Worm (Caenorhabditis elegans) whole organism, L1 larva: ENCODE results near the gene K01B6.3.
A peak's percentile ranks its signal among the peaks of the same experiment; 100 is the strongest.

Experiments
- C16A3.4 ChIP-seq: fragments of 150-350 bp; optimal IDR thresholded peaks from 2 replicates; lab custom pipeline; 2014; ENCODE audit warnings: missing biosample characterization, missing genetic modification characterization
- F16B12.6 ChIP-seq: fragments of 150-350 bp; optimal IDR thresholded peaks from 2 replicates; lab custom pipeline; 2014; ENCODE audit warnings: missing biosample characterization, missing genetic modification characterization
- blmp-1 ChIP-seq: fragments of 150-350 bp; optimal IDR thresholded peaks from 2 replicates; lab custom pipeline; 2014; ENCODE audit warnings: missing biosample characterization, missing genetic modification characterization
- ceh-63 ChIP-seq: fragments of 200-800 bp; sonication (Bioruptor generic); optimal IDR thresholded peaks from 2 replicates; lab custom pipeline; 2018; ENCODE audit warnings: mild to moderate bottlenecking, missing genetic modification characterization, missing compliant biosample characterization
- ceh-82 ChIP-seq, 3 experiments: fragments of 150-350 bp in 1 of 3; sonication (generic microtip) in 2 of 3; optimal IDR thresholded peaks; 2 replicates each; lab custom pipeline; 2014 to 2017; ENCODE audit warnings: missing biosample characterization in 3 of 3, missing genetic modification characterization in 3 of 3
- dpl-1 ChIP-seq, 3 experiments: fragments of 150-350 bp in 2 of 3; sonication (generic microtip) in 1 of 3; optimal IDR thresholded peaks; 2 replicates each; lab custom pipeline; 2014 to 2017; ENCODE audit warnings: missing biosample characterization in 3 of 3, missing genetic modification characterization in 3 of 3, missing genetic modification reagents in 3 of 3
- dsc-1 ChIP-seq: sonication (generic microtip); optimal IDR thresholded peaks from 2 replicates; lab custom pipeline; 2016; ENCODE audit warnings: mild to moderate bottlenecking, missing genetic modification characterization, missing compliant biosample characterization
- efl-1 ChIP-seq, 4 experiments: fragments of 150-350 bp; optimal IDR thresholded peaks in 3 of 4; peaks in 1 of 4; 1 replicate in 1 of 4; 2 replicates in 3 of 4; lab custom pipeline; 2014; ENCODE audit warnings: missing biosample characterization in 2 of 4, missing genetic modification characterization in 2 of 4, missing genetic modification reagents in 2 of 4
- fkh-10 ChIP-seq: sonication (generic microtip); optimal IDR thresholded peaks from 2 replicates; lab custom pipeline; 2017; ENCODE audit warnings: missing biosample characterization, missing genetic modification reagents, missing genetic modification characterization
- hlh-17 ChIP-seq: fragments of 200-800 bp; sonication (Bioruptor generic); optimal IDR thresholded peaks from 2 replicates; lab custom pipeline; 2018; ENCODE audit warnings: missing genetic modification characterization, mild to moderate bottlenecking, missing compliant biosample characterization, moderate library complexity, borderline replicate concordance
- hlh-4 ChIP-seq: sonication (generic microtip); optimal IDR thresholded peaks from 2 replicates; lab custom pipeline; 2016; ENCODE audit warnings: mild to moderate bottlenecking, missing genetic modification characterization, missing compliant biosample characterization
- hpl-2 ChIP-seq: fragments of 150-350 bp; optimal IDR thresholded peaks from 2 replicates; lab custom pipeline; 2014; ENCODE audit warnings: missing biosample characterization, missing genetic modification reagents, missing genetic modification characterization
- jun-1 ChIP-seq: fragments of 150-350 bp; optimal IDR thresholded peaks from 2 replicates; lab custom pipeline; 2014; ENCODE audit warnings: missing biosample characterization, missing genetic modification reagents, missing genetic modification characterization
- lin-14 ChIP-seq: fragments of 200-800 bp; sonication (Bioruptor generic); optimal IDR thresholded peaks from 2 replicates; lab custom pipeline; 2018; ENCODE audit warnings: mild to moderate bottlenecking, missing genetic modification characterization, moderate library complexity, missing compliant biosample characterization
- lin-15B ChIP-seq: fragments of 150-350 bp; sonication (generic microtip); optimal IDR thresholded peaks from 3 replicates; lab custom pipeline; 2014; ENCODE audit warnings: missing biosample characterization, missing genetic modification characterization
- lin-35 ChIP-seq, 2 experiments: fragments of 150-350 bp; optimal IDR thresholded peaks; 2 replicates each; lab custom pipeline; 2014; ENCODE audit warnings: missing biosample characterization in 2 of 2, missing genetic modification characterization in 2 of 2, missing genetic modification reagents in 2 of 2
- lin-39 ChIP-seq: fragments of 150-350 bp; optimal IDR thresholded peaks from 2 replicates; lab custom pipeline; 2014; ENCODE audit warnings: missing biosample characterization, missing genetic modification reagents, missing genetic modification characterization
- lsy-2 ChIP-seq, 2 experiments: fragments of 150-350 bp; optimal IDR thresholded peaks; 2 replicates each; lab custom pipeline; 2014; ENCODE audit warnings: missing biosample characterization in 2 of 2, missing genetic modification characterization in 2 of 2
- mab-9 ChIP-seq: fragments of 200-800 bp; sonication (Bioruptor generic); IDR thresholded peaks from 2 replicates; pipeline ENCODE4 v1.3.6; 2022; ENCODE audit warnings: missing genetic modification reagents, missing genetic modification characterization, missing compliant biosample characterization
- mep-1 ChIP-seq: fragments of 150-350 bp; optimal IDR thresholded peaks from 2 replicates; lab custom pipeline; 2014; ENCODE audit warnings: missing biosample characterization, missing genetic modification characterization
- nhr-12 ChIP-seq: sonication (generic microtip); optimal IDR thresholded peaks from 2 replicates; lab custom pipeline; 2017; ENCODE audit warnings: missing biosample characterization, missing genetic modification characterization
- nhr-19 ChIP-seq: fragments of 200-800 bp; sonication (Bioruptor generic); conservative IDR thresholded peaks from 2 replicates; pipeline ENCODE4 v1.3.6; 2022; ENCODE audit warnings: missing genetic modification characterization, missing compliant biosample characterization
- nhr-20 ChIP-seq: sonication (generic microtip); optimal IDR thresholded peaks from 2 replicates; lab custom pipeline; 2016; ENCODE audit warnings: mild to moderate bottlenecking, missing genetic modification characterization, missing compliant biosample characterization
- nhr-71 ChIP-seq: sonication (generic microtip); optimal IDR thresholded peaks from 2 replicates; lab custom pipeline; 2016; ENCODE audit warnings: mild to moderate bottlenecking, missing genetic modification characterization, moderate library complexity, missing compliant biosample characterization
- nhr-76 ChIP-seq: sonication (generic microtip); optimal IDR thresholded peaks from 2 replicates; lab custom pipeline; 2017; ENCODE audit warnings: missing biosample characterization, missing genetic modification characterization
- nhr-84 ChIP-seq: sonication (generic microtip); optimal IDR thresholded peaks from 2 replicates; lab custom pipeline; 2017; ENCODE audit warnings: missing biosample characterization, missing genetic modification characterization
- nhr-85 ChIP-seq: sonication (generic microtip); peaks from one replicate; lab custom pipeline; 2016; ENCODE audit warnings: missing genetic modification characterization, inconsistent platforms, missing compliant biosample characterization
- nhr-90 ChIP-seq: sonication (generic microtip); optimal IDR thresholded peaks from 2 replicates; lab custom pipeline; 2016; ENCODE audit warnings: mild to moderate bottlenecking, missing genetic modification characterization, missing compliant biosample characterization; ENCODE audit not compliant: poor library complexity
- pax-3 ChIP-seq: fragments of 200-800 bp; sonication (Bioruptor generic); optimal IDR thresholded peaks from 2 replicates; lab custom pipeline; 2018; ENCODE audit warnings: mild to moderate bottlenecking, missing genetic modification characterization, moderate library complexity, missing compliant biosample characterization
- rnt-1 ChIP-seq: sonication (generic microtip); optimal IDR thresholded peaks from 2 replicates; lab custom pipeline; 2016; ENCODE audit warnings: mild to moderate bottlenecking, missing genetic modification characterization, moderate library complexity, missing compliant biosample characterization
- snpc-4 ChIP-seq: fragments of 150-350 bp; optimal IDR thresholded peaks from 2 replicates; lab custom pipeline; 2014; ENCODE audit warnings: missing biosample characterization, missing genetic modification characterization
- snu-23 ChIP-seq: sonication (generic microtip); optimal IDR thresholded peaks from 2 replicates; lab custom pipeline; 2016; ENCODE audit warnings: missing genetic modification characterization, missing compliant biosample characterization
- sox-4 ChIP-seq: sonication (generic microtip); optimal IDR thresholded peaks from 2 replicates; lab custom pipeline; 2016; ENCODE audit warnings: missing genetic modification characterization, missing compliant biosample characterization
- sptf-1 ChIP-seq: fragments of 150-350 bp; optimal IDR thresholded peaks from 2 replicates; lab custom pipeline; 2014; ENCODE audit warnings: missing biosample characterization, missing genetic modification characterization
- tbx-2 ChIP-seq: sonication (generic microtip); optimal IDR thresholded peaks from 2 replicates; lab custom pipeline; 2016; ENCODE audit warnings: missing genetic modification characterization, missing compliant biosample characterization
- tlp-1 ChIP-seq: fragments of 150-350 bp; optimal IDR thresholded peaks from 2 replicates; lab custom pipeline; 2014; ENCODE audit warnings: missing biosample characterization, missing genetic modification characterization
- unc-130 ChIP-seq: fragments of 150-350 bp; optimal IDR thresholded peaks from 2 replicates; lab custom pipeline; 2017; ENCODE audit warnings: missing biosample characterization, missing genetic modification characterization, inconsistent platforms
- unc-62 ChIP-seq: fragments of 150-350 bp; optimal IDR thresholded peaks from 2 replicates; lab custom pipeline; 2014; ENCODE audit warnings: missing biosample characterization, missing genetic modification reagents, missing genetic modification characterization
- unc-98 ChIP-seq: fragments of 200-800 bp; sonication (Bioruptor generic); IDR thresholded peaks from 2 replicates; pipeline ENCODE4 v1.3.6; 2022; ENCODE audit warnings: missing genetic modification characterization, missing compliant biosample characterization
- xbp-1 ChIP-seq: sonication (generic microtip); optimal IDR thresholded peaks from 2 replicates; lab custom pipeline; 2016; ENCODE audit warnings: missing genetic modification characterization, missing compliant biosample characterization
- zag-1 ChIP-seq: fragments of 150-350 bp; optimal IDR thresholded peaks from 2 replicates; lab custom pipeline; 2014; ENCODE audit warnings: missing biosample characterization, missing genetic modification characterization
- ztf-11 ChIP-seq, 2 experiments: sonication (generic microtip); optimal IDR thresholded peaks; 2 replicates each; lab custom pipeline; 2016 to 2017; ENCODE audit warnings: missing genetic modification characterization in 2 of 2, missing biosample characterization in 1 of 2, missing compliant biosample characterization in 1 of 2
- ztf-4 ChIP-seq: fragments of 150-350 bp; optimal IDR thresholded peaks from 2 replicates; lab custom pipeline; 2014; ENCODE audit warnings: missing biosample characterization, missing genetic modification characterization

K01B6.3 gene

ce11 chrIII:9327910-9328309 lies 27.9 kb downstream of the K01B6.3 start:
- no peak for TF ChIP-seq mab-9
- TF ChIP-seq fkh-10 (GFP tag; lab: Kevin White, UChicago) = no peak
- no peak for TF ChIP-seq lin-15B (tag; lab: Kevin White, UChicago)
- TF ChIP-seq tbx-2 = no peak
- TF ChIP-seq jun-1 = no peak
- TF ChIP-seq tlp-1 (tag; lab: Kevin White, UChicago) = no peak
- no peak for TF ChIP-seq dsc-1 (tag; lab: Kevin White, UChicago)
- TF ChIP-seq unc-98 = no peak
- TF ChIP-seq lin-39 (tag; lab: Kevin White, UChicago) = no peak
- TF ChIP-seq hlh-4 = no peak
- TF ChIP-seq nhr-19 (GFP tag; lab: Robert Waterston, UW) = no peak
- TF ChIP-seq mep-1 (tag; lab: Kevin White, UChicago) = no peak
- TF ChIP-seq snu-23 (GFP tag; lab: Kevin White, UChicago) = no peak
- no peak for TF ChIP-seq sptf-1 (tag; lab: Kevin White, UChicago)

- TF ChIP-seq nhr-20 (tag; lab: Kevin White, UChicago) = peak; percentile 2
- TF ChIP-seq nhr-76 = no peak
- TF ChIP-seq nhr-85 (tag; lab: Kevin White, UChicago) = peak; percentile 22
- no peak for TF ChIP-seq unc-62 (GFP tag; lab: Kevin White, UChicago)
- TF ChIP-seq lin-14 (GFP tag; lab: Kevin White, UChicago) = peak; percentile 27
These were observed 28.7 kb downstream of the K01B6.3 start for ce11 chrIII:9328732-9329131.

- no peak for TF ChIP-seq fkh-10 (GFP tag; lab: Kevin White, UChicago)
- TF ChIP-seq nhr-12 = no peak
- TF ChIP-seq xbp-1 (tag; lab: Kevin White, UChicago) = no peak
- TF ChIP-seq ceh-82 (tag; optimal IDR thresholded peaks at IDR 0.05; lab: Kevin White, UChicago) = no peak
These were observed 29.2 kb downstream of the K01B6.3 start, which contains the start of gene C40H1.3 for ce11 chrIII:9329266-9329665. Gene C40H1.3 (minus strand): TSS chrIII:9329366.

ce11 chrIII:9329790-9330366 lies 29.9 kb downstream of the K01B6.3 start, which contains the start of gene ttr-5:
Gene ttr-5 (plus strand): TSS chrIII:9330316.
- TF ChIP-seq zag-1 = no peak
- TF ChIP-seq, all 84 proteins: peak for 0

ce11 chrIII:9331084-9331564 lies 31.1 kb downstream of the K01B6.3 start, which contains the start of gene ufc-1:
Gene ufc-1 (plus strand): TSS chrIII:9331514.
- TF ChIP-seq hpl-2 (no peak), C16A3.4 (tag; lab: Kevin White, UChicago) (peak; percentile 24), pax-3 (no peak), sox-4 (tag; lab: Kevin White, UChicago) (no peak), xbp-1 (tag; lab: Kevin White, UChicago) (peak; percentile 14), nhr-76 (no peak), lin-35 (GFP tag; optimal IDR thresholded peaks at IDR 0.05; lab: Kevin White, UChicago) (peak; percentile 4 to 22), mep-1 (tag; lab: Kevin White, UChicago) (peak; percentile 51), snpc-4 (tag; lab: Kevin White, UChicago) (no peak), rnt-1 (tag; lab: Kevin White, UChicago) (peak; percentile 26), unc-62 (GFP tag; lab: Kevin White, UChicago) (no peak), ztf-11 (tag; optimal IDR thresholded peaks at IDR 0.05; lab: Kevin White, UChicago) (no peak), nhr-84 (tag; lab: Kevin White, UChicago) (no peak), hlh-17 (GFP tag; lab: Kevin White, UChicago) (no peak), ztf-4 (tag; lab: Kevin White, UChicago) (no peak), nhr-90 (tag; lab: Kevin White, UChicago) (no peak), unc-130 (tag; lab: Kevin White, UChicago) (no peak), efl-1 (optimal IDR thresholded peaks at IDR 0.05; lab: Kevin White, UChicago) (peak; percentile 32 to 50), efl-1 (GFP tag; optimal IDR thresholded peaks at IDR 0.05 in 1 of 2; lab: Kevin White, UChicago) (peak; percentile 25 to 92), ceh-63 (GFP tag; lab: Kevin White, UChicago) (no peak), snu-23 (GFP tag; lab: Kevin White, UChicago) (peak; percentile 35), F16B12.6 (peak; percentile 86), blmp-1 (peak; percentile 36), tbx-2 (peak; percentile 12), dpl-1 (GFP tag; optimal IDR thresholded peaks at IDR 0.05; lab: Kevin White, UChicago) (peak in 2 of 3 experiments; percentile 41 to 43), nhr-71 (tag; lab: Kevin White, UChicago) (peak; percentile 38), nhr-20 (tag; lab: Kevin White, UChicago) (peak; percentile 28), lsy-2 (tag; optimal IDR thresholded peaks at IDR 0.05; lab: Kevin White, UChicago) (peak; percentile 49 to 59)
